Worm (Caenorhabditis elegans): ENCODE results near the gene R11E3.2.

ce11 chrIV:4737258-4737657 lies 34.6 kb upstream of the R11E3.2 start, which contains the start of gene fbxb-78:
- no peak for TF ChIP-seq mdl-1 (tag; optimal IDR thresholded peaks at IDR 0.05)
- no peak for TF ChIP-seq elt-2 (tag; optimal IDR thresholded peaks at IDR 0.05)
- TF ChIP-seq irx-1 (tag; optimal IDR thresholded peaks at IDR 0.05): no peak
- TF ChIP-seq lir-3 (tag; optimal IDR thresholded peaks at IDR 0.05; ENCODE audit: poor library complexity): no peak
- TF ChIP-seq mef-2 (tag; optimal IDR thresholded peaks at IDR 0.05): no peak
- no peak for TF ChIP-seq C16A3.4 (tag; optimal IDR thresholded peaks at IDR 0.05)
- TF ChIP-seq elt-3 (tag; optimal IDR thresholded peaks at IDR 0.05): no peak
- no peak for TF ChIP-seq ztf-4 (tag; optimal IDR thresholded peaks at IDR 0.05)
- no peak for TF ChIP-seq pqm-1 (tag; optimal IDR thresholded peaks at IDR 0.05)
- no peak for TF ChIP-seq lin-35 (GFP tag; optimal IDR thresholded peaks at IDR 0.05)
- no peak for TF ChIP-seq aha-1 (tag; optimal IDR thresholded peaks at IDR 0.05)
- TF ChIP-seq dsc-1 (tag; optimal IDR thresholded peaks at IDR 0.05): no peak

Measured in whole organism, L1 larva.